Fruit fly (Drosophila melanogaster) whole organism, adult: Measurements from ENCODE around the gene CG12502.

Experiments used
- CG11617 ChIP-seq: fragments of 200-800 bp; sonication (Bioruptor generic); optimal IDR thresholded peaks from 2 replicates; lab custom pipeline; 2017; ENCODE audit warnings: mild to moderate bottlenecking, missing biosample characterization, missing genetic modification reagents, missing genetic modification characterization
- CG12768 ChIP-seq: fragments of 200-800 bp; sonication (Bioruptor generic); optimal IDR thresholded peaks from 2 replicates; lab custom pipeline; 2017; ENCODE audit warnings: missing biosample characterization, missing genetic modification characterization, mild to moderate bottlenecking, moderate library complexity, missing genetic modification reagents
- CG7101 ChIP-seq: fragments of 200-800 bp; sonication (Bioruptor generic); optimal IDR thresholded peaks from 2 replicates; lab custom pipeline; 2018; ENCODE audit warnings: missing biosample characterization, mild to moderate bottlenecking, missing genetic modification characterization, moderate library complexity
- Clk ChIP-seq: fragments of 200-800 bp; sonication (Bioruptor generic); optimal IDR thresholded peaks from 2 replicates; lab custom pipeline; 2017; ENCODE audit warnings: missing biosample characterization, missing genetic modification characterization
- Mnt ChIP-seq: fragments of 200-800 bp; sonication (Bioruptor generic); optimal IDR thresholded peaks from 2 replicates; lab custom pipeline; 2016; ENCODE audit warnings: missing biosample characterization, mild to moderate bottlenecking, missing genetic modification characterization
- cnc ChIP-seq, 2 experiments: fragments of >200 bp; optimal IDR thresholded peaks; 2 replicates each; lab custom pipeline; 2017
- kay ChIP-seq: fragments of 200-800 bp; sonication (Bioruptor generic); peaks from one replicate; lab custom pipeline; 2016; ENCODE audit warnings: missing biosample characterization, missing genetic modification characterization, borderline replicate concordance
- pad ChIP-seq: fragments of 200-800 bp; sonication (Bioruptor generic); optimal IDR thresholded peaks from 3 replicates; lab custom pipeline; 2017; ENCODE audit warnings: missing biosample characterization, missing genetic modification characterization, mild to moderate bottlenecking, moderate library complexity, missing genetic modification reagents
- tj ChIP-seq: fragments of 200-800 bp; sonication (Bioruptor generic); optimal IDR thresholded peaks from 3 replicates; lab custom pipeline; 2017; ENCODE audit warnings: missing biosample characterization, mild to moderate bottlenecking, missing genetic modification characterization, moderate library complexity

- TF ChIP-seq Clk (no peak), CG11617 (GFP tag; lab: Kevin White, UChicago) (no peak), pad (no peak), tj (GFP tag; lab: Kevin White, UChicago) (no peak), cnc (optimal IDR thresholded peaks at IDR 0.05; lab: Kevin White, UChicago) (no peak), Mnt (GFP tag; lab: Kevin White, UChicago) (no peak), CG12768 (no peak), kay (no peak), CG7101 (tag; lab: Kevin White, UChicago) (no peak)
These were observed 52.0 kb downstream of the CG12502 start for dm6 chr3L:917225-917624.
